Worm (Caenorhabditis elegans) whole organism, L2 larva: ENCODE results near the gene ist-1.

Source experiments
- F13H6.1 ChIP-seq: sonication (generic microtip); optimal IDR thresholded peaks from 2 replicates; lab custom pipeline; 2016; ENCODE audit warnings: missing genetic modification characterization, missing compliant biosample characterization
- R02D3.7 ChIP-seq: fragments of 150-350 bp; optimal IDR thresholded peaks from 2 replicates; lab custom pipeline; 2014; ENCODE audit warnings: missing biosample characterization, missing genetic modification characterization
- ZK546.5 ChIP-seq: sonication (generic microtip); optimal IDR thresholded peaks from 2 replicates; lab custom pipeline; 2017; ENCODE audit warnings: missing biosample characterization, missing genetic modification characterization
- ceh-16 ChIP-seq: fragments of 150-350 bp; optimal IDR thresholded peaks from 2 replicates; lab custom pipeline; 2014; ENCODE audit warnings: missing biosample characterization, missing genetic modification characterization
- ceh-82 ChIP-seq: fragments of 150-350 bp; optimal IDR thresholded peaks from 2 replicates; lab custom pipeline; 2014; ENCODE audit warnings: missing biosample characterization, missing genetic modification characterization
- elt-3 ChIP-seq: sonication (generic microtip); optimal IDR thresholded peaks from 2 replicates; lab custom pipeline; 2017; ENCODE audit warnings: missing biosample characterization, missing genetic modification characterization
- fos-1 ChIP-seq: fragments of 150-350 bp; optimal IDR thresholded peaks from 2 replicates; lab custom pipeline; 2014; ENCODE audit warnings: missing biosample characterization, missing genetic modification characterization
- lsy-2 ChIP-seq, 2 experiments: fragments of 150-350 bp in 1 of 2; sonication (generic microtip) in 1 of 2; optimal IDR thresholded peaks; 2 replicates each; lab custom pipeline; 2014 to 2017; ENCODE audit warnings: missing biosample characterization in 2 of 2, missing genetic modification characterization in 2 of 2
- nhr-237 ChIP-seq: fragments of 150-350 bp; optimal IDR thresholded peaks from 2 replicates; lab custom pipeline; 2014; ENCODE audit warnings: missing biosample characterization, missing genetic modification characterization
- nhr-25 ChIP-seq: fragments of 150-350 bp; sonication (generic microtip); optimal IDR thresholded peaks from 3 replicates; lab custom pipeline; 2014; ENCODE audit warnings: missing biosample characterization, missing genetic modification characterization
- sem-4 ChIP-seq: fragments of 150-350 bp; optimal IDR thresholded peaks from 2 replicates; lab custom pipeline; 2014; ENCODE audit warnings: missing biosample characterization, missing genetic modification reagents, missing genetic modification characterization
- snpc-4 ChIP-seq: fragments of 150-350 bp; optimal IDR thresholded peaks from 2 replicates; lab custom pipeline; 2014; ENCODE audit warnings: missing biosample characterization, missing genetic modification characterization
- unc-55 ChIP-seq: fragments of 150-350 bp; sonication (generic microtip); optimal IDR thresholded peaks from 3 replicates; lab custom pipeline; 2014; ENCODE audit warnings: missing biosample characterization, missing genetic modification reagents, missing genetic modification characterization
- unc-62 ChIP-seq: fragments of 150-350 bp; optimal IDR thresholded peaks from 2 replicates; lab custom pipeline; 2014; ENCODE audit warnings: missing biosample characterization, missing genetic modification reagents, missing genetic modification characterization

- peak; percentile 60 for TF ChIP-seq fos-1 (tag; lab: Kevin White, UChicago)
- TF ChIP-seq lsy-2 (tag; optimal IDR thresholded peaks at IDR 0.05; lab: Kevin White, UChicago), result no peak
- no peak for TF ChIP-seq nhr-237 (tag; lab: Kevin White, UChicago)
- no peak for TF ChIP-seq F13H6.1 (tag; lab: Kevin White, UChicago)
- no peak for TF ChIP-seq nhr-25 (tag; lab: Kevin White, UChicago)
- TF ChIP-seq R02D3.7 (tag; lab: Kevin White, UChicago), result no peak
- TF ChIP-seq unc-62 (GFP tag; lab: Kevin White, UChicago), result no peak
- TF ChIP-seq snpc-4, result no peak
- no peak for TF ChIP-seq elt-3 (tag; lab: Kevin White, UChicago)
- TF ChIP-seq sem-4 (tag; lab: Kevin White, UChicago), result no peak
- no peak for TF ChIP-seq ZK546.5
- no peak for TF ChIP-seq unc-55
- TF ChIP-seq ceh-16 (tag; lab: Kevin White, UChicago), result no peak
- no peak for TF ChIP-seq ceh-82 (tag; lab: Kevin White, UChicago)
These were observed 44.3 kb downstream of the ist-1 start, which contains the start of gene bar-1 for ce11 chrX:7170575-7171297.
